Fruit fly (Drosophila melanogaster) whole organism, wandering third instar larva: ENCODE measurements around the gene CG18284.

ENCODE experiments used
- Abd-B ChIP-seq: fragments of >200 bp; optimal IDR thresholded peaks from 2 replicates; lab custom pipeline; 2017; ENCODE audit warnings: missing biosample characterization, missing genetic modification characterization
- CG32264 ChIP-seq: fragments of 200-800 bp; sonication (Bioruptor generic); optimal IDR thresholded peaks from 2 replicates; lab custom pipeline; 2016; ENCODE audit warnings: missing biosample characterization, missing genetic modification characterization
- CG9705 ChIP-seq: fragments of 200-800 bp; sonication (Bioruptor generic); optimal IDR thresholded peaks from 2 replicates; lab custom pipeline; 2018; ENCODE audit warnings: missing biosample characterization, mild to moderate bottlenecking, missing genetic modification characterization
- CrebA ChIP-seq: fragments of 200-800 bp; sonication (Bioruptor generic); optimal IDR thresholded peaks from 2 replicates; lab custom pipeline; 2016; ENCODE audit warnings: missing biosample characterization, mild to moderate bottlenecking, missing genetic modification characterization, borderline replicate concordance
- Dfd ChIP-seq: fragments of >200 bp; optimal IDR thresholded peaks from 2 replicates; lab custom pipeline; 2017; ENCODE audit warnings: missing biosample characterization, missing genetic modification characterization
- Dif ChIP-seq: fragments of 200-275, 200-300 bp; sonication (Bioruptor generic); optimal IDR thresholded peaks from 2 replicates; lab custom pipeline; 2018; ENCODE audit warnings: missing biosample characterization, missing genetic modification characterization; ENCODE audit not compliant: partially characterized antibody
- GATAd ChIP-seq: sonication (Bioruptor generic); optimal IDR thresholded peaks from 2 replicates; lab custom pipeline; 2016; ENCODE audit warnings: missing biosample characterization, missing genetic modification characterization
- HLH106 ChIP-seq: fragments of 200-800 bp; optimal IDR thresholded peaks from 3 replicates; lab custom pipeline; 2019; ENCODE audit warnings: missing biosample characterization, mild to moderate bottlenecking, missing genetic modification characterization, moderate library complexity
- Hnf4 ChIP-seq: fragments of 200-800 bp; sonication (Bioruptor generic); optimal IDR thresholded peaks from 2 replicates; lab custom pipeline; 2016; ENCODE audit warnings: missing biosample characterization, mild to moderate bottlenecking, missing genetic modification characterization
- Hr78 ChIP-seq: fragments of >200 bp; optimal IDR thresholded peaks from 2 replicates; lab custom pipeline; 2017; ENCODE audit warnings: missing biosample characterization, missing genetic modification characterization
- Hr83 ChIP-seq: fragments of 200-300 bp; sonication (Bioruptor generic); optimal IDR thresholded peaks from 2 replicates; lab custom pipeline; 2016; ENCODE audit warnings: missing biosample characterization, mild to moderate bottlenecking, missing genetic modification characterization, moderate library complexity; ENCODE audit not compliant: poor library complexity, severe bottlenecking
- Jra ChIP-seq: sonication (Bioruptor generic); optimal IDR thresholded peaks from 2 replicates; lab custom pipeline; 2016; ENCODE audit warnings: missing biosample characterization, missing genetic modification characterization
- Mio ChIP-seq: sonication (Bioruptor generic); optimal IDR thresholded peaks from 2 replicates; lab custom pipeline; 2016; ENCODE audit warnings: missing biosample characterization, missing genetic modification characterization
- Myc ChIP-seq: fragments of >200 bp; optimal IDR thresholded peaks from 2 replicates; lab custom pipeline; 2017
- N ChIP-seq: fragments of >200 bp; optimal IDR thresholded peaks from 2 replicates; lab custom pipeline; 2018; ENCODE audit warnings: missing biosample characterization, missing external identifiers, missing genetic modification characterization
- OdsH ChIP-seq: fragments of 200-800 bp; sonication (Bioruptor generic); optimal IDR thresholded peaks from 2 replicates; lab custom pipeline; 2016; ENCODE audit warnings: missing biosample characterization, mild to moderate bottlenecking, missing genetic modification characterization
- Rel ChIP-seq, 2 experiments: fragments of 200-800 bp; sonication (Bioruptor generic) in 1 of 2; optimal IDR thresholded peaks; 2 replicates in 1 of 2; 3 replicates in 1 of 2; lab custom pipeline; 2016 to 2019; ENCODE audit warnings: mild to moderate bottlenecking in 2 of 2, missing biosample characterization in 2 of 2, missing genetic modification characterization in 2 of 2, moderate library complexity in 1 of 2
- Sp1 ChIP-seq: fragments of 200-800 bp; sonication (Bioruptor generic); optimal IDR thresholded peaks from 3 replicates; lab custom pipeline; 2019; ENCODE audit warnings: missing biosample characterization, mild to moderate bottlenecking, missing genetic modification characterization, moderate library complexity
- Vsx2 ChIP-seq: fragments of 200-300, 225-300 bp; sonication (Bioruptor generic); optimal IDR thresholded peaks from 2 replicates; lab custom pipeline; 2018; ENCODE audit warnings: missing biosample characterization, missing genetic modification characterization; ENCODE audit not compliant: partially characterized antibody
- br ChIP-seq: fragments of 200-800 bp; sonication (Bioruptor generic); optimal IDR thresholded peaks from 2 replicates; lab custom pipeline; 2016; ENCODE audit warnings: missing biosample characterization, missing genetic modification characterization
- brk ChIP-seq: fragments of 200-800 bp; sonication (Bioruptor generic); optimal IDR thresholded peaks from 2 replicates; lab custom pipeline; 2016; ENCODE audit warnings: missing biosample characterization, mild to moderate bottlenecking, missing genetic modification characterization
- dl ChIP-seq, 2 experiments: fragments of 175-275, 200-275 bp in 1 of 2; fragments of 200-275 bp in 1 of 2; sonication (Bioruptor generic); optimal IDR thresholded peaks; lab custom pipeline; 2018; ENCODE audit warnings: mild to moderate bottlenecking in 2 of 2, missing biosample characterization in 2 of 2, missing genetic modification characterization in 2 of 2, moderate library complexity in 2 of 2; ENCODE audit not compliant: partially characterized antibody in 2 of 2, insufficient read depth in 1 of 2
- dmrt93B ChIP-seq: fragments of 200-800 bp; sonication (Bioruptor generic); optimal IDR thresholded peaks from 2 replicates; lab custom pipeline; 2018; ENCODE audit warnings: missing biosample characterization, mild to moderate bottlenecking, missing genetic modification characterization
- dsf ChIP-seq: sonication (Bioruptor generic); optimal IDR thresholded peaks from 2 replicates; lab custom pipeline; 2016; ENCODE audit warnings: missing biosample characterization, missing genetic modification characterization, borderline replicate concordance
- ey ChIP-seq: fragments of 200-800 bp; sonication (Bioruptor generic); optimal IDR thresholded peaks from 2 replicates; lab custom pipeline; 2016; ENCODE audit warnings: missing biosample characterization, missing genetic modification characterization
- foxo ChIP-seq, 2 experiments: fragments of 200-800 bp; sonication (Bioruptor generic); optimal IDR thresholded peaks; 2 replicates in 1 of 2; 3 replicates in 1 of 2; lab custom pipeline; 2016 to 2017; ENCODE audit warnings: missing biosample characterization in 2 of 2, missing genetic modification characterization in 2 of 2
- fru ChIP-seq: fragments of 200-800 bp; sonication (Bioruptor generic); optimal IDR thresholded peaks from 3 replicates; lab custom pipeline; 2016; ENCODE audit warnings: missing biosample characterization, mild to moderate bottlenecking, missing genetic modification characterization
- h ChIP-seq: fragments of 200-800 bp; sonication (Bioruptor generic); optimal IDR thresholded peaks from 3 replicates; lab custom pipeline; 2016; ENCODE audit warnings: missing biosample characterization, mild to moderate bottlenecking, missing genetic modification characterization
- jim ChIP-seq: fragments of 175-275, 200-325 bp; sonication (Bioruptor generic); optimal IDR thresholded peaks from 2 replicates; lab custom pipeline; 2016; ENCODE audit warnings: missing biosample characterization, mild to moderate bottlenecking, missing genetic modification characterization
- lola ChIP-seq: fragments of >200 bp; optimal IDR thresholded peaks from 2 replicates; lab custom pipeline; 2017; ENCODE audit warnings: missing biosample characterization, missing genetic modification characterization
- pan ChIP-seq: fragments of >200 bp; optimal IDR thresholded peaks from 2 replicates; lab custom pipeline; 2017
- psq ChIP-seq: fragments of 200-800 bp; sonication (Bioruptor generic); optimal IDR thresholded peaks from 3 replicates; lab custom pipeline; 2017; ENCODE audit warnings: missing biosample characterization, mild to moderate bottlenecking, missing genetic modification characterization, moderate library complexity
- rgr ChIP-seq: fragments of 200-800 bp; sonication (Bioruptor generic); optimal IDR thresholded peaks from 3 replicates; lab custom pipeline; 2016; ENCODE audit warnings: missing biosample characterization, mild to moderate bottlenecking, missing genetic modification characterization
- sage ChIP-seq: fragments of 200-800 bp; sonication (Bioruptor generic); optimal IDR thresholded peaks from 2 replicates; lab custom pipeline; 2016; ENCODE audit warnings: missing biosample characterization, mild to moderate bottlenecking, missing genetic modification characterization
- sv ChIP-seq: fragments of 200-800 bp; sonication (Bioruptor generic); optimal IDR thresholded peaks from 3 replicates; lab custom pipeline; 2016; ENCODE audit warnings: missing biosample characterization, missing genetic modification characterization
- tai ChIP-seq: sonication (Bioruptor generic); optimal IDR thresholded peaks from 2 replicates; lab custom pipeline; 2016; ENCODE audit warnings: missing biosample characterization, missing genetic modification characterization
- usp ChIP-seq: fragments of >200 bp; optimal IDR thresholded peaks from 2 replicates; lab custom pipeline; 2017; ENCODE audit warnings: missing biosample characterization, missing genetic modification characterization
- woc ChIP-seq: sonication (Bioruptor generic); optimal IDR thresholded peaks from 2 replicates; lab custom pipeline; 2016; ENCODE audit warnings: missing biosample characterization, mild to moderate bottlenecking, missing genetic modification characterization

Gene CG18284

DNA sequence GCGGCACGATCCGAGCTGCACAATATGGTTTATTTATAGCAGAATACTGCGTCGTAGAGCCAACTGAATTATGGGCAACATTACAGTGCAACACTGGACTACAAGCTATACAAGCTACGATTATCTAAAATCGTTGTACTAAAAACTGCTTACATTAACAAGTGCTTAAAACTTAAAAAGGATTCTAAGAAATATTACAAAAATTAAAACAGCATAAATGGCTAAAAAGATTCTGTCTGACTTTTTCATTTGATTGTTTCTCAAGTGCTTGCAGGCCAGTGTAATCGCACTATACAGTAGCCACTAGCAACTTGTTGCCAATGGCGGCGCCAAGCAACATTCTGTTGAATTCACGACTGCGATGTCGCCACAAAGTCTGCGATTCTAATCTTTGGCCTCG, 27.0 kb upstream of the CG18284 start:
- peak; percentile 43 for TF ChIP-seq fru (GFP tag; lab: Kevin White, UChicago)
- TF ChIP-seq CG32264 (GFP tag; lab: Kevin White, UChicago): no peak
- no peak for TF ChIP-seq Vsx2 (GFP tag; lab: Kevin White, UChicago)
- TF ChIP-seq dl (GFP tag; optimal IDR thresholded peaks at IDR 0.05; lab: Kevin White, UChicago; ENCODE audit: insufficient read depth in 1 of 2, partially characterized antibody in 2 of 2): no peak
- TF ChIP-seq Jra (GFP tag; lab: Kevin White, UChicago): no peak
- no peak for TF ChIP-seq GATAd (GFP tag; lab: Kevin White, UChicago)
- TF ChIP-seq psq (GFP tag; lab: Kevin White, UChicago): peak; percentile 12
- no peak for TF ChIP-seq usp (GFP tag; lab: Kevin White, UChicago)
- TF ChIP-seq Hr83 (GFP tag; lab: Kevin White, UChicago): no peak
- TF ChIP-seq brk (GFP tag; lab: Kevin White, UChicago): no peak
- no peak for TF ChIP-seq woc (GFP tag; lab: Kevin White, UChicago)
- no peak for TF ChIP-seq Abd-B (GFP tag; lab: Kevin White, UChicago)
- peak; percentile 54 for TF ChIP-seq ey (GFP tag; lab: Kevin White, UChicago)
- peak; percentile 50 for TF ChIP-seq OdsH (GFP tag; lab: Kevin White, UChicago)
- TF ChIP-seq tai (GFP tag; lab: Kevin White, UChicago): no peak
- TF ChIP-seq Sp1 (GFP tag; lab: Kevin White, UChicago): no peak
- peak; percentile 63 for TF ChIP-seq h (GFP tag; lab: Kevin White, UChicago)
- TF ChIP-seq Dif: no peak
- TF ChIP-seq CrebA (GFP tag; lab: Kevin White, UChicago): no peak
- TF ChIP-seq Mio (GFP tag; lab: Kevin White, UChicago): no peak
- peak; percentile 12 for TF ChIP-seq dmrt93B (GFP tag; lab: Kevin White, UChicago)
- TF ChIP-seq lola (GFP tag; lab: Kevin White, UChicago): no peak
- no peak for TF ChIP-seq Rel (GFP tag; optimal IDR thresholded peaks at IDR 0.05; lab: Kevin White, UChicago)
- no peak for TF ChIP-seq Rel (tag; optimal IDR thresholded peaks at IDR 0.05; lab: Kevin White, UChicago)
- TF ChIP-seq dsf (GFP tag; lab: Kevin White, UChicago): no peak
- TF ChIP-seq Myc: no peak
- no peak for TF ChIP-seq Hr78
- TF ChIP-seq rgr (GFP tag; lab: Kevin White, UChicago): peak; percentile 48
- TF ChIP-seq pan (lab: Kevin White, UChicago): no peak
- TF ChIP-seq sage (GFP tag; lab: Kevin White, UChicago): no peak
- peak; percentile 43 for TF ChIP-seq br (GFP tag; lab: Kevin White, UChicago)
- no peak for TF ChIP-seq jim (GFP tag; lab: Kevin White, UChicago)
- TF ChIP-seq foxo (GFP tag; optimal IDR thresholded peaks at IDR 0.05; lab: Kevin White, UChicago): peak in 1 of 2 experiments; percentile 34
- peak; percentile 10 for TF ChIP-seq HLH106 (tag; lab: Kevin White, UChicago)
- TF ChIP-seq Hnf4 (GFP tag; lab: Kevin White, UChicago): peak; percentile 24
- TF ChIP-seq N: no peak
- TF ChIP-seq Dfd (GFP tag; lab: Kevin White, UChicago): no peak
- no peak for TF ChIP-seq sv (GFP tag; lab: Kevin White, UChicago)
- TF ChIP-seq CG9705 (GFP tag; lab: Kevin White, UChicago): no peak
- TF ChIP-seq, all 38 proteins: peak for 11

DNA sequence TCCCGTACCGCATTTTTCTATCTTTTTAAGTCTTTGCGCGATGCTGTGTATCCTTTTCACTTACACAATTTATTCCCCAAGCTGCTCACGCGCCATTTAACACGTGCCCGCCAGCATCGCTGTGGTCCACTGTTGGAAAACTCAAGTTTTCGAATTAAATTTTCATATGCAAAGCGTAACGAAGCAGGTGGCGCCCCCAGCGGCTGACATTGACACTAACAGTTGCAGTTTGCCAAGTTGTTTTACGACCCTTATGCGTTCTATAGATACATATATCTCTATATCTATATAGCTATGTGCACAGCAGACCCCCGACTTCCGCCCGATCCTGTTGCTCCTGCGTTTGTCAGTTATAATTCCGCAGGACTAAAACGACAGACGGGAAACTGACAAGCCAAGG, 17.8 kb upstream of the CG18284 start:
- no peak for TF ChIP-seq sage (GFP tag; lab: Kevin White, UChicago)
- TF ChIP-seq HLH106 (tag; lab: Kevin White, UChicago): no peak
- no peak for TF ChIP-seq Hnf4 (GFP tag; lab: Kevin White, UChicago)
- no peak for TF ChIP-seq woc (GFP tag; lab: Kevin White, UChicago)
- no peak for TF ChIP-seq Vsx2 (GFP tag; lab: Kevin White, UChicago)
- no peak for TF ChIP-seq psq (GFP tag; lab: Kevin White, UChicago)
- TF ChIP-seq CG32264 (GFP tag; lab: Kevin White, UChicago): no peak
- no peak for TF ChIP-seq rgr (GFP tag; lab: Kevin White, UChicago)
- TF ChIP-seq Myc: no peak
- no peak for TF ChIP-seq br (GFP tag; lab: Kevin White, UChicago)
- no peak for TF ChIP-seq Rel (GFP tag; optimal IDR thresholded peaks at IDR 0.05; lab: Kevin White, UChicago)
- no peak for TF ChIP-seq Rel (tag; optimal IDR thresholded peaks at IDR 0.05; lab: Kevin White, UChicago)
- no peak for TF ChIP-seq dsf (GFP tag; lab: Kevin White, UChicago)
- no peak for TF ChIP-seq lola (GFP tag; lab: Kevin White, UChicago)
- TF ChIP-seq tai (GFP tag; lab: Kevin White, UChicago): no peak
- TF ChIP-seq dl (GFP tag; optimal IDR thresholded peaks at IDR 0.05; lab: Kevin White, UChicago; ENCODE audit: insufficient read depth in 1 of 2, partially characterized antibody in 2 of 2): no peak
- no peak for TF ChIP-seq Hr83 (GFP tag; lab: Kevin White, UChicago)
- no peak for TF ChIP-seq Abd-B (GFP tag; lab: Kevin White, UChicago)
- no peak for TF ChIP-seq CrebA (GFP tag; lab: Kevin White, UChicago)
- no peak for TF ChIP-seq Dfd (GFP tag; lab: Kevin White, UChicago)
- TF ChIP-seq usp (GFP tag; lab: Kevin White, UChicago): no peak
